Worm (Caenorhabditis elegans) whole organism, early embryonic: ENCODE results near the gene Y43F8B.19.

Source experiments
- B0310.2 ChIP-seq: sonication (generic microtip); optimal IDR thresholded peaks from 2 replicates; lab custom pipeline; 2016; ENCODE audit warnings: mild to moderate bottlenecking, missing genetic modification characterization, missing compliant biosample characterization
- F13C5.2 ChIP-seq: sonication (generic microtip); optimal IDR thresholded peaks from 2 replicates; lab custom pipeline; 2017; ENCODE audit warnings: mild to moderate bottlenecking, missing genetic modification characterization, inconsistent platforms, missing compliant biosample characterization
- ama-1 ChIP-seq: fragments of 150-350 bp; optimal IDR thresholded peaks from 2 replicates; lab custom pipeline; 2014
- ceh-13 ChIP-seq: fragments of 200-800 bp; sonication (Bioruptor generic); optimal IDR thresholded peaks from 2 replicates; lab custom pipeline; 2018; ENCODE audit warnings: mild to moderate bottlenecking, missing genetic modification characterization, missing compliant biosample characterization
- ceh-36 ChIP-seq: sonication (generic microtip); optimal IDR thresholded peaks from 2 replicates; lab custom pipeline; 2016; ENCODE audit warnings: missing genetic modification characterization, inconsistent platforms, missing compliant biosample characterization
- flt-1 ChIP-seq: fragments of 200-800 bp; sonication (Bioruptor generic); IDR thresholded peaks from 2 replicates; pipeline ENCODE4 v1.3.6; 2022; ENCODE audit warnings: missing genetic modification characterization, missing compliant biosample characterization
- hmbx-1 ChIP-seq: sonication (generic microtip); optimal IDR thresholded peaks from 2 replicates; lab custom pipeline; 2016; ENCODE audit warnings: mild to moderate bottlenecking, missing genetic modification characterization, missing compliant biosample characterization
- hmg-4 ChIP-seq: fragments of 200-800 bp; sonication (Bioruptor generic); optimal IDR thresholded peaks from 2 replicates; lab custom pipeline; 2018; ENCODE audit warnings: mild to moderate bottlenecking, missing genetic modification characterization, missing compliant biosample characterization
- hnd-1 ChIP-seq: sonication (generic microtip); optimal IDR thresholded peaks from 2 replicates; lab custom pipeline; 2016; ENCODE audit warnings: missing genetic modification characterization, missing compliant biosample characterization
- pes-1 ChIP-seq: fragments of 200-800 bp; sonication (Bioruptor generic); IDR thresholded peaks from 2 replicates; pipeline ENCODE4 v1.3.6; 2022; ENCODE audit warnings: missing genetic modification reagents, missing genetic modification characterization, missing compliant biosample characterization
- scrt-1 ChIP-seq: fragments of 200-800 bp; sonication (Bioruptor generic); IDR thresholded peaks from 2 replicates; pipeline ENCODE4 v1.3.6; 2022; ENCODE audit warnings: missing genetic modification characterization, missing compliant biosample characterization
- sea-1 ChIP-seq: fragments of 200-800 bp; sonication (Bioruptor generic); conservative IDR thresholded peaks from 2 replicates; pipeline ENCODE4 v1.3.6; 2022; ENCODE audit warnings: missing genetic modification characterization, missing compliant biosample characterization
- tbx-37 ChIP-seq: fragments of 200-800 bp; sonication (Bioruptor generic); conservative IDR thresholded peaks from 2 replicates; pipeline ENCODE4 v1.3.6; 2022; ENCODE audit warnings: missing genetic modification reagents, missing genetic modification characterization, missing compliant biosample characterization
- tra-4 ChIP-seq: sonication (generic microtip); optimal IDR thresholded peaks from 2 replicates; lab custom pipeline; 2017; ENCODE audit warnings: missing genetic modification characterization, missing compliant biosample characterization

DNA sequence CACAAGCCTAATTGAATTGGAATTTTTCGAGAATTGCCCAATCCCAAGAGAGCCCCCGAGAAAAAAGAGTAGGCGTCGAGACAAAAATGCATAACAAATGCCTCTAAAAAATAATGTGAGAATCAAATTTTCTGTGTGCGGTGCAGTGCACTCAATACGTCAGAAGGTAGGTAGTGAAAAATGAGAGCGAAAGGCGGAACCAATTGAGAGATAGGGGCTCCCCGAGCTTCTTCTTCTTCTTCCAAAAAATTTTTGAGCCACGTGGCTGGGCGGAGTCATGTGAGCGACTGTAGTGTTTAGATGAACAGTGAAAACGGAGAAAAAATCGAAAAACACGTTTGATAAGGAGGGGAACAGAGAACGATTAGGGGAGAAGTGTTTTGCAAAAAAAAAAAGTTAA is 12.5 kb upstream of the Y43F8B.19 start:
- no peak for TF ChIP-seq hnd-1 (tag; lab: Kevin White, UChicago)
- no peak for TF ChIP-seq hmg-4 (GFP tag; lab: Kevin White, UChicago)
- no peak for TF ChIP-seq ama-1 (lab: Kevin White, UChicago)
- TF ChIP-seq B0310.2 (tag; lab: Kevin White, UChicago) = no peak
- no peak for TF ChIP-seq F13C5.2 (tag; lab: Kevin White, UChicago)
- TF ChIP-seq flt-1 (GFP tag; lab: Robert Waterston, UW) = no peak
- no peak for TF ChIP-seq pes-1
- TF ChIP-seq tra-4 (tag; lab: Kevin White, UChicago) = no peak
- TF ChIP-seq hmbx-1 = no peak
- TF ChIP-seq ceh-13 (GFP tag; lab: Kevin White, UChicago) = no peak
- no peak for TF ChIP-seq tbx-37 (GFP tag; lab: Robert Waterston, UW)
- TF ChIP-seq ceh-36 = no peak
- no peak for TF ChIP-seq scrt-1 (GFP tag; lab: Robert Waterston, UW)
- no peak for TF ChIP-seq sea-1 (GFP tag; lab: Robert Waterston, UW)
